Fruit fly (Drosophila melanogaster) whole organism, prepupa: ENCODE data around the gene CG46307.

ENCODE experiments used
- CG10631 ChIP-seq: fragments of 200-800 bp; sonication (Bioruptor generic); optimal IDR thresholded peaks from 2 replicates; lab custom pipeline; 2016; ENCODE audit warnings: missing biosample characterization, missing genetic modification characterization
- CG10669 ChIP-seq: fragments of 200-800 bp; sonication (Bioruptor generic); optimal IDR thresholded peaks from 3 replicates; lab custom pipeline; 2018; ENCODE audit warnings: missing biosample characterization, mild to moderate bottlenecking, missing genetic modification characterization, moderate library complexity
- CG11762 ChIP-seq: fragments of 200-800 bp; sonication (Bioruptor generic); optimal IDR thresholded peaks from 3 replicates; lab custom pipeline; 2016; ENCODE audit warnings: missing biosample characterization, missing genetic modification characterization; ENCODE audit not compliant: insufficient read depth
- CG16779 ChIP-seq: fragments of 200-800 bp; sonication (Bioruptor generic); optimal IDR thresholded peaks from 3 replicates; lab custom pipeline; 2017; ENCODE audit warnings: missing biosample characterization, mild to moderate bottlenecking, missing genetic modification characterization
- CG3032 ChIP-seq: fragments of 200-800 bp; optimal IDR thresholded peaks from 2 replicates; lab custom pipeline; 2019; ENCODE audit warnings: missing biosample characterization, mild to moderate bottlenecking, missing genetic modification characterization, moderate library complexity
- CG34406 ChIP-seq: fragments of 200-800 bp; sonication (Bioruptor generic); optimal IDR thresholded peaks from 3 replicates; lab custom pipeline; 2016; ENCODE audit warnings: missing biosample characterization, missing genetic modification characterization
- CG3919 ChIP-seq: fragments of 200-800 bp; sonication (Bioruptor generic); optimal IDR thresholded peaks from 3 replicates; lab custom pipeline; 2016; ENCODE audit warnings: missing biosample characterization, missing genetic modification characterization
- CG4318 ChIP-seq: fragments of 200-800 bp; sonication (Bioruptor generic); optimal IDR thresholded peaks from 3 replicates; lab custom pipeline; 2017; ENCODE audit warnings: missing biosample characterization, mild to moderate bottlenecking, missing genetic modification characterization
- CG6163 ChIP-seq: fragments of 200-800 bp; sonication (Bioruptor generic); IDR thresholded peaks from 3 replicates; pipeline ENCODE4 v1.3.6; 2022; ENCODE audit warnings: missing biosample characterization, missing genetic modification characterization
- CG6276 ChIP-seq: fragments of 200-800 bp; sonication (Bioruptor generic); optimal IDR thresholded peaks from 2 replicates; lab custom pipeline; 2017; ENCODE audit warnings: missing biosample characterization, mild to moderate bottlenecking, missing genetic modification characterization
- CG6792 ChIP-seq: fragments of 200-800 bp; sonication (Bioruptor generic); optimal IDR thresholded peaks from 3 replicates; lab custom pipeline; 2016; ENCODE audit warnings: missing biosample characterization, missing genetic modification characterization
- CG6854 ChIP-seq: fragments of 200-800 bp; sonication (Bioruptor generic); optimal IDR thresholded peaks from 2 replicates; lab custom pipeline; 2017; ENCODE audit warnings: missing biosample characterization, mild to moderate bottlenecking, missing genetic modification characterization
- CG8119 ChIP-seq: fragments of 200-800 bp; sonication (Bioruptor generic); IDR thresholded peaks from 3 replicates; pipeline ENCODE4 v1.3.6; 2022; ENCODE audit warnings: missing biosample characterization, missing genetic modification characterization
- Eip78C ChIP-seq: fragments of 200-800 bp; sonication (Bioruptor generic); peaks from one replicate; lab custom pipeline; 2016; ENCODE audit warnings: missing biosample characterization, missing genetic modification characterization
- Ets21C ChIP-seq: fragments of 200-800 bp; sonication (Bioruptor generic); optimal IDR thresholded peaks from 3 replicates; lab custom pipeline; 2016; ENCODE audit warnings: missing biosample characterization, missing genetic modification characterization
- Ets96B ChIP-seq: fragments of 200-800 bp; optimal IDR thresholded peaks from 2 replicates; lab custom pipeline; 2019; ENCODE audit warnings: missing biosample characterization, mild to moderate bottlenecking, missing genetic modification characterization, moderate library complexity
- Hr38 ChIP-seq: sonication (Bioruptor generic); optimal IDR thresholded peaks from 2 replicates; lab custom pipeline; 2016; ENCODE audit warnings: missing biosample characterization, missing genetic modification characterization
- Hr39 ChIP-seq: fragments of 200-800 bp; sonication (Bioruptor generic); optimal IDR thresholded peaks from 2 replicates; lab custom pipeline; 2016; ENCODE audit warnings: missing biosample characterization, missing genetic modification characterization
- Met ChIP-seq: fragments of 200-800 bp; sonication (Bioruptor generic); optimal IDR thresholded peaks from 3 replicates; lab custom pipeline; 2016; ENCODE audit warnings: missing biosample characterization, missing genetic modification characterization
- Smox ChIP-seq: fragments of 200-800 bp; sonication (Bioruptor generic); optimal IDR thresholded peaks from 3 replicates; lab custom pipeline; 2016; ENCODE audit warnings: missing biosample characterization, missing genetic modification characterization
- Sox102F ChIP-seq: fragments of 200-800 bp; sonication (Bioruptor generic); optimal IDR thresholded peaks from 2 replicates; lab custom pipeline; 2016; ENCODE audit warnings: missing biosample characterization, mild to moderate bottlenecking, missing genetic modification characterization
- Sox15 ChIP-seq: fragments of 200-800 bp; sonication (Bioruptor generic); optimal IDR thresholded peaks from 3 replicates; lab custom pipeline; 2016; ENCODE audit warnings: missing biosample characterization, missing genetic modification characterization
- achi ChIP-seq: fragments of 200-800 bp; sonication (Bioruptor generic); optimal IDR thresholded peaks from 3 replicates; lab custom pipeline; 2016; ENCODE audit warnings: missing biosample characterization, missing genetic modification characterization
- acj6 ChIP-seq: fragments of 200-800 bp; sonication (Bioruptor generic); optimal IDR thresholded peaks from 3 replicates; lab custom pipeline; 2016; ENCODE audit warnings: missing biosample characterization, missing genetic modification characterization
- cyc ChIP-seq: fragments of 200-800 bp; sonication (Bioruptor generic); optimal IDR thresholded peaks from 3 replicates; lab custom pipeline; 2016; ENCODE audit warnings: missing biosample characterization, missing genetic modification characterization
- dac ChIP-seq: fragments of 200-800 bp; sonication (Bioruptor generic); optimal IDR thresholded peaks from 2 replicates; lab custom pipeline; 2017; ENCODE audit warnings: missing biosample characterization, mild to moderate bottlenecking, missing genetic modification characterization
- dsx ChIP-seq: fragments of 200-800 bp; optimal IDR thresholded peaks from 3 replicates; lab custom pipeline; 2019; ENCODE audit warnings: missing biosample characterization, mild to moderate bottlenecking, missing genetic modification characterization, moderate library complexity; ENCODE audit not compliant: poor library complexity, severe bottlenecking
- esn ChIP-seq: fragments of 200-800 bp; sonication (Bioruptor generic); optimal IDR thresholded peaks from 2 replicates; lab custom pipeline; 2016; ENCODE audit warnings: missing biosample characterization, mild to moderate bottlenecking, missing genetic modification characterization, moderate library complexity
- fd59A ChIP-seq: fragments of 200-800 bp; sonication (Bioruptor generic); optimal IDR thresholded peaks from 2 replicates; lab custom pipeline; 2017; ENCODE audit warnings: missing biosample characterization, mild to moderate bottlenecking, missing genetic modification characterization, missing genetic modification reagents
- fkh ChIP-seq: fragments of 200-800 bp; sonication (Bioruptor generic); optimal IDR thresholded peaks from 3 replicates; lab custom pipeline; 2017; ENCODE audit warnings: missing biosample characterization, mild to moderate bottlenecking, missing genetic modification characterization, moderate library complexity
- lz ChIP-seq: fragments of 200-800 bp; sonication (Bioruptor generic); optimal IDR thresholded peaks from 3 replicates; lab custom pipeline; 2016; ENCODE audit warnings: missing biosample characterization, missing genetic modification characterization
- pdm3 ChIP-seq: fragments of 200-800 bp; sonication (Bioruptor generic); optimal IDR thresholded peaks from 3 replicates; lab custom pipeline; 2016; ENCODE audit warnings: missing biosample characterization, missing genetic modification characterization
- salr ChIP-seq, 2 experiments: fragments of 200-800 bp; sonication (Bioruptor generic); optimal IDR thresholded peaks; 3 replicates each; lab custom pipeline; 2016 to 2018; ENCODE audit warnings: missing biosample characterization in 2 of 2, missing genetic modification characterization in 2 of 2, mild to moderate bottlenecking in 1 of 2
- svp ChIP-seq: fragments of 200-800 bp; sonication (Bioruptor generic); peaks from one replicate; lab custom pipeline; 2016; ENCODE audit warnings: missing biosample characterization, missing genetic modification characterization
- topi ChIP-seq: fragments of 200-800 bp; sonication (Bioruptor generic); optimal IDR thresholded peaks from 3 replicates; lab custom pipeline; 2016; ENCODE audit warnings: missing biosample characterization, missing genetic modification characterization
- vri ChIP-seq: fragments of 200-800 bp; sonication (Bioruptor generic); optimal IDR thresholded peaks from 3 replicates; lab custom pipeline; 2016; ENCODE audit warnings: missing biosample characterization, mild to moderate bottlenecking, missing genetic modification characterization

The CG46307 gene

dm6 chr2L:21073300-21073699, 31.1 kb upstream of the CG46307 start:
- TF ChIP-seq dsx (GFP tag; lab: Kevin White, UChicago) (no peak), acj6 (no peak), Hr39 (GFP tag; lab: Kevin White, UChicago) (no peak), Ets96B (tag; lab: Kevin White, UChicago) (no peak)

- no peak for TF ChIP-seq dsx (GFP tag; lab: Kevin White, UChicago)
- no peak for TF ChIP-seq Sox15 (GFP tag; lab: Kevin White, UChicago)
- no peak for TF ChIP-seq CG10631 (GFP tag; lab: Kevin White, UChicago)
- no peak for TF ChIP-seq CG10669 (GFP tag; lab: Kevin White, UChicago)
- TF ChIP-seq Sox102F (GFP tag; lab: Kevin White, UChicago) = no peak
- no peak for TF ChIP-seq pdm3
- TF ChIP-seq Hr38 (GFP tag; lab: Kevin White, UChicago) = no peak
- no peak for TF ChIP-seq dac (GFP tag; lab: Kevin White, UChicago)
- TF ChIP-seq Met = no peak
- no peak for TF ChIP-seq CG34406 (GFP tag; lab: Kevin White, UChicago)
- no peak for TF ChIP-seq fd59A (GFP tag; lab: Kevin White, UChicago)
- TF ChIP-seq Ets21C (GFP tag; lab: Kevin White, UChicago) = no peak
- no peak for TF ChIP-seq Smox
- TF ChIP-seq CG11762 (GFP tag; lab: Kevin White, UChicago) = no peak
- TF ChIP-seq CG3919 (GFP tag; lab: Kevin White, UChicago) = no peak
- no peak for TF ChIP-seq cyc
- no peak for TF ChIP-seq CG8119 (GFP tag; lab: Robert Waterston, UW)
- TF ChIP-seq CG16779 = no peak
- no peak for TF ChIP-seq topi
Measured at dm6 chr2L:21073818-21074217, 30.6 kb upstream of the CG46307 start.

DNA sequence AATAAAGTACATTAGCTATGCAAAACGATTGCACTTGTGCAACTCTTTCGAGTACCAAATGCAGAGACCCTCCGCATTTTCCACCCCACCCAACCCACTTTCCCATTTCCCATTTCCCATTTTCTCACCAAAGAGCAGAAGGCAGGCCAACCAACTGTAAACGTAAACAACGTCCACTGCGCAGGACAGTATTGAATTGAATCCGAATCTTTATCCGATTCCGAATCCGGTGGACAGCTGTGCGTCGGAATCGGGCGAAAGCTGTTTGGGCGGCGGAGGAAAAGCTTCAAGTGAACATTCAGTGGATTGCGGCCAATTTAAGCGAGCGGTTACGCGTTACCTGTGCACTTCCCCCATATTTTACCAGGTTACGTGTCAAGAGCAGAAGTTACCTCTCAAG, 29.3 kb upstream of the CG46307 start, which contains the start of gene tadr:
Gene tadr, plus strand, starts transcription at position 301 of the 400 bp plus-strand sequence.
- TF ChIP-seq CG3032 (tag; lab: Kevin White, UChicago) (no peak), CG6163 (GFP tag; lab: Robert Waterston, UW) (0 out of 3 replicates have a peak, but pooled peaks have one; percentile 18)

- no peak for TF ChIP-seq CG6854 (GFP tag; lab: Kevin White, UChicago)
- peak; percentile 44 for TF ChIP-seq svp
- TF ChIP-seq CG11762 (GFP tag; lab: Kevin White, UChicago) = no peak
- TF ChIP-seq Eip78C = no peak
- TF ChIP-seq, all 60 proteins: peak for 1
Measured at dm6 chr2L:21077849-21078248, 26.5 kb upstream of the CG46307 start.

DNA sequence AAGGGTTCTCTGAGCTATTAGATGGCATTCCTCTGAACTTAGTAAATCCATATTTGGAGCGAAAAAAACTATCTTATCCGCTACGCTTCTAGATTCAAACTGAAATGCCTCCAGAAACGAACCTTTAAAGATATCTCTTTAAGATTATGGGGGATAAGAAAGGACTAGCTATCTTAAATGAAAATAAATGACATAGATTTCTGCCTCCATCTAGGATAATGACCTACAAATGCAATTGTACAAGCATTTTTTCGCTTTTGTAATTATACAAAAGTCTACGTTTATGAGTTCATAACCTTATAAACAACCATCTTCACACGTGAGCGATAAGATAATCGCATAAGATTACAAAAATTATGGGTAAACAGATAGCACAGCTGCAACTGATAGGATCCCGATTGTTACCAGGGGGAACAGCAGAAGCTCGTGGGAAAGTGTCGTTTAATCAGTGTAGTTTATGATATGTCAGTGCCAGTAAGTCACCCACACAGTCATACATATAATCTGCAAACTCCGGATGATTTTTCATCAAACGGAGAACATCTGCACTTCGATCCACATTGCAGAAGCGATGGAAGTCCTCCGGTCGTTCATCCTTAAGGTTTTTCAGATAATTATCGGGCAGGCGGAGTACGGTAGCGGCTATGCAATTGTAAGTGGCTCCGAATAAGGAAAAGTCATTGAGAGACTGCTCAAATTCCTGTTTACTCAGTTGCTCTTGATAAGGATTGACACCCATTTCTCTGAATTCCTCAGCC, 21.7 kb upstream of the CG46307 start, which contains the start of gene CG33511:
Gene CG33511, minus strand, starts transcription at position 51 of the 758 bp plus-strand sequence.
- no peak for TF ChIP-seq acj6
- TF ChIP-seq topi = no peak
- no peak for TF ChIP-seq CG11762 (GFP tag; lab: Kevin White, UChicago)
- TF ChIP-seq CG4318 = no peak
- TF ChIP-seq CG6276 (GFP tag; lab: Kevin White, UChicago) = no peak
- no peak for TF ChIP-seq esn
- TF ChIP-seq Met = no peak
- TF ChIP-seq achi (GFP tag; lab: Kevin White, UChicago) = no peak
- TF ChIP-seq CG6163 (GFP tag; lab: Robert Waterston, UW) = no peak
- peak; percentile 88 for TF ChIP-seq svp
- TF ChIP-seq salr (GFP tag; optimal IDR thresholded peaks at IDR 0.05; lab: Kevin White, UChicago) = no peak
- peak; percentile 16 for TF ChIP-seq fkh
- no peak for TF ChIP-seq CG6792
- no peak for TF ChIP-seq lz (GFP tag; lab: Kevin White, UChicago)
- no peak for TF ChIP-seq pdm3
- peak; percentile 43 for TF ChIP-seq vri (GFP tag; lab: Kevin White, UChicago)
